Worm (Caenorhabditis elegans) whole organism, L4 larva: ENCODE results near the gene C18A3.10.

Experiments used
- attf-4 ChIP-seq: sonication (generic microtip); optimal IDR thresholded peaks from 3 replicates; lab custom pipeline; 2017; ENCODE audit warnings: missing biosample characterization, missing genetic modification characterization
- ces-1 ChIP-seq: fragments of 150-350 bp; sonication (generic microtip); optimal IDR thresholded peaks from 4 replicates; lab custom pipeline; 2014; ENCODE audit warnings: missing biosample characterization, missing genetic modification reagents, missing genetic modification characterization
- nhr-41 ChIP-seq: fragments of 200-800 bp; sonication (Bioruptor generic); IDR thresholded peaks from 2 replicates; pipeline ENCODE4 v1.3.6; 2022; ENCODE audit warnings: missing genetic modification reagents, missing genetic modification characterization, missing compliant biosample characterization
- unc-130 ChIP-seq: sonication (generic microtip); optimal IDR thresholded peaks from 2 replicates; lab custom pipeline; 2016; ENCODE audit warnings: missing genetic modification reagents, missing genetic modification characterization, missing compliant biosample characterization
- ztf-11 ChIP-seq: fragments of 150-350 bp; optimal IDR thresholded peaks from 2 replicates; lab custom pipeline; 2014; ENCODE audit warnings: missing biosample characterization, missing genetic modification characterization

DNA sequence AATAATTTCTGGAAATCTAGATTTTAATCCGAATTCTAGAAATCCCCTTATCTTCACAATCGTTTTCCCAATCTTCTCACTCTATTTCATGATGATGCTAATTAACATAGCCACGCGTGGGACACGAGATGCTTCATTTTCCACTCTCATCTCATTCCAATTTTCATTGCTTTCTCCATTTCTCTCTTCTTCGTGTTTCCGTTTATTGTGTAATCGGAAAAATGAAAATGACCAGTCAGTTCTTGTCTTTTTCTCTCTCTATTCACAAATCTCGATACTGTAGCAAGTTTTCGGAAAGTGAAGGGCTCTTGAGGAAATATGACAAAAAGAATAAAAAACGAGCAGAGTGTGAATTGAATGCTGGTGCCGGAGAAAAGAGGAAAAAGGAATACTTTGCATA lies 11.2 kb downstream of the C18A3.10 start:
- TF ChIP-seq ces-1 (GFP tag; lab: Kevin White, UChicago), result no peak
- no peak for TF ChIP-seq unc-130 (GFP tag; lab: Kevin White, UChicago)
- no peak for TF ChIP-seq ztf-11
- no peak for TF ChIP-seq attf-4 (tag; lab: Kevin White, UChicago)
- TF ChIP-seq nhr-41 (GFP tag; lab: Robert Waterston, UW), result no peak
